Fruit fly (Drosophila melanogaster): Measurements from ENCODE around the gene Tsp96F.
A peak's percentile ranks its signal among the peaks of the same experiment; 100 is the strongest.

- TF ChIP-seq CG8301 (tag; optimal IDR thresholded peaks at IDR 0.05) (peak; percentile 73), Pif1A (GFP tag; optimal IDR thresholded peaks at IDR 0.05) (peak; percentile 38), rn (GFP tag; IDR thresholded peaks at IDR 0.05) (peak; percentile 13; the same call in 1 of the 2 replicates), EcR (GFP tag; optimal IDR thresholded peaks at IDR 0.05) (no peak), CG14655 (GFP tag; optimal IDR thresholded peaks at IDR 0.05) (peak; percentile 68), CG8159 (tag; optimal IDR thresholded peaks at IDR 0.05) (peak; percentile 19), CG17806 (tag; optimal IDR thresholded peaks at IDR 0.05) (peak; percentile 1), CG10348 (GFP tag; IDR thresholded peaks at IDR 0.05) (no peak), fd96Ca (GFP tag; IDR thresholded peaks at IDR 0.05) (no peak), D1 (tag; optimal IDR thresholded peaks at IDR 0.05) (no peak), Pif1B (GFP tag; optimal IDR thresholded peaks at IDR 0.05) (no peak), CG4496 (GFP tag; IDR thresholded peaks at IDR 0.05) (no peak; the same call in 1 of the 3 replicates)
These were observed 1.9 kb downstream of the Tsp96F start for dm6 chr3R:25879324-25879766.

Measured in whole organism, pupa.